Fruit fly (Drosophila melanogaster) whole organism, embryonic: Measurements from ENCODE around the gene CG6040.
A peak's percentile ranks its signal among the peaks of the same experiment; 100 is the strongest.

ENCODE experiments used
- Adf1 ChIP-seq: fragments of 200-800 bp; sonication (Bioruptor generic); IDR thresholded peaks from 2 replicates; pipeline ENCODE4 v1.3.6; 2022; ENCODE audit warnings: missing biosample characterization, missing genetic modification characterization
- Aef1 ChIP-seq: fragments of 200-800 bp; sonication (Bioruptor generic); IDR thresholded peaks from 3 replicates; pipeline ENCODE4 v1.3.6; 2022; ENCODE audit warnings: missing biosample characterization, missing genetic modification characterization
- Awh ChIP-seq: fragments of 200-800 bp; sonication (Bioruptor generic); IDR thresholded peaks from 2 replicates; pipeline ENCODE4, ENCODE4 v1.3.6; 2022; ENCODE audit warnings: missing biosample characterization, missing genetic modification characterization
- CG10267 ChIP-seq: fragments of 200-800 bp; sonication (Bioruptor generic); optimal IDR thresholded peaks from 2 replicates; lab custom pipeline; 2018; ENCODE audit warnings: missing biosample characterization, mild to moderate bottlenecking, missing genetic modification characterization, moderate library complexity
- CG10979 ChIP-seq: fragments of 200-800 bp; sonication (Bioruptor generic); optimal IDR thresholded peaks from 2 replicates; lab custom pipeline; 2018; ENCODE audit warnings: missing biosample characterization, mild to moderate bottlenecking, missing genetic modification characterization, moderate library complexity
- CG14050 ChIP-seq: fragments of 200-800 bp; sonication (Bioruptor generic); IDR thresholded peaks from 3 replicates; pipeline ENCODE4 v1.3.6; 2022; ENCODE audit warnings: missing biosample characterization, missing genetic modification characterization
- CG14965 ChIP-seq: fragments of 200-800 bp; sonication (Bioruptor generic); optimal IDR thresholded peaks from 2 replicates; lab custom pipeline; 2016; ENCODE audit warnings: missing biosample characterization, missing genetic modification characterization, borderline replicate concordance
- CG15073 ChIP-seq: fragments of 200-800 bp; sonication (Bioruptor generic); optimal IDR thresholded peaks from 2 replicates; lab custom pipeline; 2016; ENCODE audit warnings: missing biosample characterization, missing genetic modification characterization
- CG1603 ChIP-seq: fragments of 200-800 bp; sonication (Bioruptor generic); optimal IDR thresholded peaks from 2 replicates; lab custom pipeline; 2019; ENCODE audit warnings: missing biosample characterization, mild to moderate bottlenecking, missing genetic modification characterization, moderate library complexity
- CG1647 ChIP-seq: fragments of 200-800 bp; sonication (Bioruptor generic); optimal IDR thresholded peaks from 3 replicates; lab custom pipeline; 2016; ENCODE audit warnings: missing biosample characterization, missing genetic modification characterization
- CG17328 ChIP-seq: fragments of 200-800 bp; sonication (Bioruptor generic); IDR thresholded peaks from 2 replicates; pipeline ENCODE4 v1.3.6; 2022; ENCODE audit warnings: missing biosample characterization, missing genetic modification characterization
- CG1792 ChIP-seq: fragments of 200-800 bp; sonication (Bioruptor generic); optimal IDR thresholded peaks from 2 replicates; lab custom pipeline; 2016; ENCODE audit warnings: missing biosample characterization, missing genetic modification characterization
- CG1832 ChIP-seq: fragments of 200-800 bp; sonication (Bioruptor generic); optimal IDR thresholded peaks from 2 replicates; lab custom pipeline; 2017; ENCODE audit warnings: missing biosample characterization, mild to moderate bottlenecking, missing genetic modification characterization, inconsistent platforms
- CG34224 ChIP-seq: fragments of 200-800 bp; sonication (Bioruptor generic); IDR thresholded peaks from 3 replicates; pipeline ENCODE4 v1.3.6; 2022; ENCODE audit warnings: missing biosample characterization, missing genetic modification characterization; ENCODE audit not compliant: partially characterized antibody
- CG34376 ChIP-seq: fragments of 200-800 bp; sonication (Bioruptor generic); optimal IDR thresholded peaks from 2 replicates; lab custom pipeline; 2018; ENCODE audit warnings: missing biosample characterization, mild to moderate bottlenecking, missing genetic modification characterization
- CG4424 ChIP-seq: fragments of 200-800 bp; sonication (Bioruptor generic); optimal IDR thresholded peaks from 3 replicates; lab custom pipeline; 2016; ENCODE audit warnings: missing biosample characterization, missing genetic modification characterization
- CG6272 ChIP-seq: fragments of 200-800 bp; sonication (Bioruptor generic); IDR thresholded peaks from 2 replicates; pipeline ENCODE4 v1.3.6; 2022; ENCODE audit warnings: missing biosample characterization, missing genetic modification characterization
- CG8478 ChIP-seq: fragments of >200 bp; optimal IDR thresholded peaks from 2 replicates; lab custom pipeline; 2018
- CG9609 ChIP-seq: fragments of 200-800 bp; sonication (Bioruptor generic); optimal IDR thresholded peaks from 3 replicates; lab custom pipeline; 2016; ENCODE audit warnings: missing biosample characterization, missing genetic modification characterization
- CoRest ChIP-seq: fragments of 200-800 bp; sonication (Bioruptor generic); optimal IDR thresholded peaks from 3 replicates; lab custom pipeline; 2018; ENCODE audit warnings: missing biosample characterization, mild to moderate bottlenecking, missing genetic modification characterization, moderate library complexity
- Drgx ChIP-seq: fragments of 200-800 bp; sonication (Bioruptor generic); IDR thresholded peaks from 2 replicates; pipeline ENCODE4 v1.3.6; 2022; ENCODE audit warnings: missing biosample characterization, missing genetic modification characterization
- ERR ChIP-seq: fragments of 200-800 bp; sonication (Bioruptor generic); optimal IDR thresholded peaks from 2 replicates; lab custom pipeline; 2016; ENCODE audit warnings: missing biosample characterization, missing genetic modification characterization
- Gug ChIP-seq: fragments of 200-800 bp; sonication (Bioruptor generic); IDR thresholded peaks from 4 replicates; pipeline ENCODE4 v1.3.6; 2022; ENCODE audit warnings: missing biosample characterization, missing genetic modification characterization
- NFAT ChIP-seq: fragments of 200-800 bp; sonication (Bioruptor generic); IDR thresholded peaks from 2 replicates; pipeline ENCODE4 v1.3.6; 2022; ENCODE audit warnings: missing biosample characterization, missing genetic modification characterization
- Neu2 ChIP-seq: fragments of 200-800 bp; sonication (Bioruptor generic); optimal IDR thresholded peaks from 3 replicates; lab custom pipeline; 2016; ENCODE audit warnings: missing biosample characterization, missing genetic modification characterization, borderline replicate concordance
- Nf-YC ChIP-seq: fragments of 200-800 bp; optimal IDR thresholded peaks from 3 replicates; lab custom pipeline; 2019; ENCODE audit warnings: missing biosample characterization, mild to moderate bottlenecking, missing genetic modification characterization, moderate library complexity
- Xrp1 ChIP-seq: fragments of 200-800 bp; sonication (Bioruptor generic); IDR thresholded peaks from 2 replicates; pipeline ENCODE4 v1.3.6; 2022; ENCODE audit warnings: missing biosample characterization, missing genetic modification characterization
- al ChIP-seq: fragments of 200-800 bp; sonication (Bioruptor generic); IDR thresholded peaks from 2 replicates; pipeline ENCODE4 v1.3.6; 2022; ENCODE audit warnings: missing biosample characterization, missing genetic modification characterization
- amos ChIP-seq: fragments of 200-800 bp; sonication (Bioruptor generic); IDR thresholded peaks from 2 replicates; pipeline ENCODE4 v1.3.6; 2022; ENCODE audit warnings: missing biosample characterization, missing genetic modification characterization; ENCODE audit not compliant: partially characterized antibody
- chif ChIP-seq, 2 experiments: fragments of 200-800 bp; sonication (Bioruptor generic); optimal IDR thresholded peaks; 3 replicates each; lab custom pipeline; 2016; ENCODE audit warnings: missing biosample characterization in 2 of 2, missing genetic modification characterization in 2 of 2
- chn ChIP-seq: fragments of 200-800 bp; sonication (Bioruptor generic); optimal IDR thresholded peaks from 2 replicates; lab custom pipeline; 2016; ENCODE audit warnings: missing biosample characterization, missing genetic modification characterization
- crol ChIP-seq: fragments of 200-800 bp; sonication (Bioruptor generic); IDR thresholded peaks from 2 replicates; pipeline ENCODE4 v1.3.6; 2022; ENCODE audit warnings: missing biosample characterization, missing genetic modification characterization
- fd96Cb ChIP-seq: fragments of 200-800 bp; sonication (Bioruptor generic); optimal IDR thresholded peaks from 2 replicates; lab custom pipeline; 2018; ENCODE audit warnings: missing biosample characterization, mild to moderate bottlenecking, missing genetic modification characterization, moderate library complexity
- fu2 ChIP-seq: fragments of 200-800 bp; sonication (Bioruptor generic); optimal IDR thresholded peaks from 2 replicates; lab custom pipeline; 2016; ENCODE audit warnings: missing biosample characterization, missing genetic modification characterization
- gsb ChIP-seq: fragments of 200-800 bp; sonication (Bioruptor generic); IDR thresholded peaks from 2 replicates; pipeline ENCODE4 v1.3.6; 2022; ENCODE audit warnings: missing biosample characterization, missing genetic modification characterization
- gsb-n ChIP-seq: fragments of 200-800 bp; sonication (Bioruptor generic); optimal IDR thresholded peaks from 3 replicates; lab custom pipeline; 2018; ENCODE audit warnings: missing biosample characterization, mild to moderate bottlenecking, missing genetic modification characterization
- h ChIP-seq: fragments of >200 bp; optimal IDR thresholded peaks from 2 replicates; lab custom pipeline; 2017
- hth ChIP-seq: fragments of >200 bp; optimal IDR thresholded peaks from 2 replicates; lab custom pipeline; 2017; ENCODE audit warnings: inconsistent platforms
- kay ChIP-seq: fragments of 200-800 bp; sonication (Bioruptor generic); optimal IDR thresholded peaks from 2 replicates; lab custom pipeline; 2016; ENCODE audit warnings: missing biosample characterization, missing genetic modification characterization
- kni ChIP-seq: fragments of 200-800 bp; sonication (Bioruptor generic); optimal IDR thresholded peaks from 3 replicates; lab custom pipeline; 2017; ENCODE audit warnings: mild to moderate bottlenecking, missing biosample characterization, missing genetic modification reagents, missing genetic modification characterization
- knrl ChIP-seq: fragments of 200-800 bp; sonication (Bioruptor generic); IDR thresholded peaks from 3 replicates; pipeline ENCODE4 v1.3.6; 2022; ENCODE audit warnings: missing biosample characterization, missing genetic modification characterization; ENCODE audit not compliant: partially characterized antibody
- nau ChIP-seq: fragments of 200-800 bp; sonication (Bioruptor generic); optimal IDR thresholded peaks from 3 replicates; lab custom pipeline; 2017; ENCODE audit warnings: missing biosample characterization, mild to moderate bottlenecking, missing genetic modification characterization, missing genetic modification reagents
- org-1 ChIP-seq: fragments of 200-800 bp; sonication (Bioruptor generic); optimal IDR thresholded peaks from 2 replicates; lab custom pipeline; 2017; ENCODE audit warnings: missing biosample characterization, missing genetic modification characterization
- pho ChIP-seq: fragments of 200-800 bp; sonication (Bioruptor generic); optimal IDR thresholded peaks from 2 replicates; lab custom pipeline; 2016; ENCODE audit warnings: missing biosample characterization, missing genetic modification characterization
- pita ChIP-seq: fragments of 200-800 bp; sonication (Bioruptor generic); optimal IDR thresholded peaks from 2 replicates; lab custom pipeline; 2017; ENCODE audit warnings: missing biosample characterization, mild to moderate bottlenecking, missing genetic modification characterization
- tap ChIP-seq: fragments of 200-800 bp; optimal IDR thresholded peaks from 3 replicates; lab custom pipeline; 2019; ENCODE audit warnings: missing biosample characterization, mild to moderate bottlenecking, missing genetic modification characterization, moderate library complexity
- tin ChIP-seq: fragments of 200-800 bp; sonication (Bioruptor generic); optimal IDR thresholded peaks from 3 replicates; lab custom pipeline; 2016; ENCODE audit warnings: missing biosample characterization, missing genetic modification characterization
- tx ChIP-seq: fragments of 200-800 bp; sonication (Bioruptor generic); optimal IDR thresholded peaks from 2 replicates; lab custom pipeline; 2016; ENCODE audit warnings: missing biosample characterization, missing genetic modification characterization
- wek ChIP-seq: fragments of 200-800 bp; sonication (Bioruptor generic); optimal IDR thresholded peaks from 3 replicates; lab custom pipeline; 2018; ENCODE audit warnings: missing biosample characterization, mild to moderate bottlenecking, missing genetic modification characterization, moderate library complexity
- wor ChIP-seq: fragments of 200-800 bp; sonication (Bioruptor generic); IDR thresholded peaks from 2 replicates; pipeline ENCODE4 v1.3.6; 2022; ENCODE audit warnings: missing biosample characterization, missing genetic modification characterization
- yki ChIP-seq: fragments of >200 bp; optimal IDR thresholded peaks from 3 replicates; lab custom pipeline; 2018

Gene CG6040

DNA sequence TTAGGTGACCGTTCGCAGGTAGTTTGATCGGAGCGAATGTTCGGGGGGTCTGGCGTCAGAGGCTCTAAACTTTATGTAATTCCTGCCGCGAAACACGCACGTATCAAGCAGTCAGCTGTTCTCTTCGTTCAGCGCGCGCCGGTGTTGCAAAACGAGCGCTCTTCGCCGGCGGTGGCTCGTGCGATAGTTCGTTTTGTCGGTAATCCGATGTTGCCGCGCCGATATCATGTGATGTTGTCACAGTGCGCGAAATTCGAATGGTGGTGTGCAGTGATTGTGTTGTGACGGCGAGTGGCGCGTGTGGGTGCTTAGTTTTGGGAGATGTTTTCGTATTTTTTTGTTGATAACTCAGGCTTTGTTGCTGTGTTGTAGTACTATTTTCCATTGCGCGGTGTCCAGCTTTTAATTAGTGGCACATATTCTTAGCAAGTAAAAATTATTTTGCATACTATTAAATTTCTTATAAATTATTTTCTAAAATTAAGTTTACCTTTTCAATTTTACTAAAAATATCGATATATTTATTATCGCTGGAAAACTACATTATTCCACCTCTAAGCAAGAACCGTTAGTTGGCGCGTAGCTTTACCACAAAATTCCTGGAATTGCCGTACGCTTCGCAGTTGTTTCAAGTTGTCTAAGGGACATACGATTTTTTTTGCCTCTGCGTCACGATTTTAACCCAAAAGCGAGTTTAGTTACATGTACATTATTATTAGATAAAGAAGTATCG, 60.1 kb downstream of the CG6040 start, which contains the start of gene nanos (continued):
- no peak for TF ChIP-seq h
- no peak for TF ChIP-seq crol
- TF ChIP-seq wor = no peak
- peak; percentile 71 for TF ChIP-seq CG6272 (GFP tag; lab: Robert Waterston, UW)
- no peak for TF ChIP-seq kni (GFP tag; lab: Kevin White, UChicago)
- TF ChIP-seq fu2 (GFP tag; lab: Kevin White, UChicago) = peak; percentile 70
- TF ChIP-seq CG15073 (GFP tag; lab: Kevin White, UChicago) = no peak
- TF ChIP-seq CG4424 (GFP tag; lab: Kevin White, UChicago) = peak; percentile 69
- TF ChIP-seq NFAT (GFP tag; lab: Robert Waterston, UW) = peak; percentile 86
- TF ChIP-seq ERR (GFP tag; lab: Kevin White, UChicago) = peak; percentile 75
- peak; percentile 98 for TF ChIP-seq CG10267 (tag; lab: Kevin White, UChicago)
- TF ChIP-seq org-1 = no peak
- peak; percentile 67 for TF ChIP-seq tin (GFP tag; lab: Kevin White, UChicago)
- no peak for TF ChIP-seq Neu2
- peak; percentile 81; the same call in 2 of the 4 replicates for TF ChIP-seq Gug (GFP tag; lab: Robert Waterston, UW)
- TF ChIP-seq fd96Cb (tag; lab: Kevin White, UChicago) = peak; percentile 9
- no peak for TF ChIP-seq CG14050
- TF ChIP-seq Xrp1 = peak; percentile 46; the same call in 1 of the 2 replicates
- peak; percentile 35 for TF ChIP-seq chn
- TF ChIP-seq gsb (GFP tag; lab: Robert Waterston, UW) = no peak
- no peak for TF ChIP-seq Awh (GFP tag; lab: Robert Waterston, UW)
- TF ChIP-seq yki (lab: Kevin White, UChicago) = no peak
- peak; percentile 74 for TF ChIP-seq pho (GFP tag; lab: Kevin White, UChicago)
- no peak for TF ChIP-seq hth
- TF ChIP-seq CG1647 (GFP tag; lab: Kevin White, UChicago) = peak; percentile 60
- peak; percentile 59 for TF ChIP-seq Adf1
- TF ChIP-seq CG1792 = peak; percentile 11
- TF ChIP-seq chif (GFP tag; optimal IDR thresholded peaks at IDR 0.05; lab: Kevin White, UChicago) = peak; percentile 29 to 33
- TF ChIP-seq CG10979 = peak; percentile 12
- TF ChIP-seq pita = no peak
- TF ChIP-seq tx (GFP tag; lab: Kevin White, UChicago) = peak; percentile 55
- peak; percentile 29; the same call in 1 of the 2 replicates for TF ChIP-seq Drgx (GFP tag; lab: Robert Waterston, UW)
- TF ChIP-seq CG34224 (GFP tag; lab: Robert Waterston, UW) = peak; percentile 99
- TF ChIP-seq gsb-n = no peak
- peak; percentile 36 for TF ChIP-seq CG8478 (lab: Kevin White, UChicago)
- no peak for TF ChIP-seq CG1832
- peak; percentile 83 for TF ChIP-seq CG1603 (tag; lab: Kevin White, UChicago)
- TF ChIP-seq CoRest (tag; lab: Kevin White, UChicago) = peak; percentile 68
- no peak for TF ChIP-seq nau (GFP tag; lab: Kevin White, UChicago)
- TF ChIP-seq wek (GFP tag; lab: Kevin White, UChicago) = peak; percentile 36
- TF ChIP-seq Aef1 (GFP tag; lab: Robert Waterston, UW) = peak; percentile 49; the same call in 1 of the 3 replicates
- peak; percentile 58 for TF ChIP-seq al (GFP tag; lab: Robert Waterston, UW)
- TF ChIP-seq CG34376 (GFP tag; lab: Kevin White, UChicago) = peak; percentile 50
- TF ChIP-seq CG14965 (GFP tag; lab: Kevin White, UChicago) = no peak
- TF ChIP-seq CG9609 = peak; percentile 81
- peak; percentile 56 for TF ChIP-seq Nf-YC (tag; lab: Kevin White, UChicago)
- no peak for TF ChIP-seq kay (GFP tag; lab: Kevin White, UChicago)
- TF ChIP-seq CG17328 (GFP tag; lab: Robert Waterston, UW) = no peak
- TF ChIP-seq knrl (GFP tag; lab: Robert Waterston, UW) = peak; percentile 99
- peak; percentile 11 for TF ChIP-seq tap
- peak; percentile 100 for TF ChIP-seq amos (GFP tag; lab: Robert Waterston, UW)
